Fruit fly (Drosophila melanogaster) whole organism, embryonic: Measurements from ENCODE around the gene cu.

Experiments
- B-H1 ChIP-seq: fragments of 200-800 bp; sonication (Bioruptor generic); IDR thresholded peaks from 3 replicates; pipeline ENCODE4 v1.3.6; 2022; ENCODE audit warnings: missing biosample characterization, missing genetic modification characterization
- CG11085 ChIP-seq: fragments of 200-800 bp; sonication (Bioruptor generic); IDR thresholded peaks from 2 replicates; pipeline ENCODE4 v1.3.6; 2022; ENCODE audit warnings: missing biosample characterization, missing genetic modification characterization
- CG11456 ChIP-seq: fragments of 200-800 bp; sonication (Bioruptor generic); IDR thresholded peaks from 3 replicates; pipeline ENCODE4 v1.3.6; 2022; ENCODE audit warnings: missing biosample characterization, missing genetic modification characterization
- CG12744 ChIP-seq: fragments of 200-800 bp; sonication (Bioruptor generic); optimal IDR thresholded peaks from 2 replicates; lab custom pipeline; 2016; ENCODE audit warnings: missing biosample characterization, missing genetic modification characterization
- CG12942 ChIP-seq: fragments of 200-800 bp; sonication (Bioruptor generic); optimal IDR thresholded peaks from 3 replicates; lab custom pipeline; 2016; ENCODE audit warnings: missing biosample characterization, missing genetic modification characterization
- CG13123 ChIP-seq: fragments of 200-800 bp; sonication (Bioruptor generic); optimal IDR thresholded peaks from 2 replicates; lab custom pipeline; 2016; ENCODE audit warnings: missing biosample characterization, missing genetic modification characterization
- CG13296 ChIP-seq: fragments of 200-800 bp; sonication (Bioruptor generic); optimal IDR thresholded peaks from 3 replicates; lab custom pipeline; 2018; ENCODE audit warnings: missing biosample characterization, mild to moderate bottlenecking, missing genetic modification characterization
- CG14441 ChIP-seq: fragments of 200-800 bp; sonication (Bioruptor generic); IDR thresholded peaks from 2 replicates; pipeline ENCODE4 v1.3.6; 2022; ENCODE audit warnings: missing biosample characterization, missing genetic modification characterization
- CG15514 ChIP-seq: fragments of 200-800 bp; sonication (Bioruptor generic); optimal IDR thresholded peaks from 3 replicates; lab custom pipeline; 2017; ENCODE audit warnings: missing biosample characterization, missing genetic modification characterization, mild to moderate bottlenecking, moderate library complexity, missing genetic modification reagents
- CG1603 ChIP-seq: fragments of 200-800 bp; sonication (Bioruptor generic); optimal IDR thresholded peaks from 2 replicates; lab custom pipeline; 2019; ENCODE audit warnings: missing biosample characterization, mild to moderate bottlenecking, missing genetic modification characterization, moderate library complexity
- CG16813 ChIP-seq: fragments of 200-800 bp; sonication (Bioruptor generic); IDR thresholded peaks from 3 replicates; pipeline ENCODE4 v1.3.6; 2022; ENCODE audit warnings: missing biosample characterization, missing genetic modification characterization; ENCODE audit not compliant: partially characterized antibody
- CG1792 ChIP-seq: fragments of 200-800 bp; sonication (Bioruptor generic); optimal IDR thresholded peaks from 2 replicates; lab custom pipeline; 2016; ENCODE audit warnings: missing biosample characterization, missing genetic modification characterization
- CG18476 ChIP-seq: fragments of 200-800 bp; sonication (Bioruptor generic); optimal IDR thresholded peaks from 2 replicates; lab custom pipeline; 2016; ENCODE audit warnings: missing biosample characterization, mild to moderate bottlenecking, missing genetic modification characterization
- CG2202 ChIP-seq: fragments of 200-800 bp; sonication (Bioruptor generic); optimal IDR thresholded peaks from 2 replicates; lab custom pipeline; 2018; ENCODE audit warnings: missing biosample characterization, mild to moderate bottlenecking, missing genetic modification characterization
- CG30403 ChIP-seq: fragments of 200-800 bp; sonication (Bioruptor generic); optimal IDR thresholded peaks from 3 replicates; lab custom pipeline; 2016; ENCODE audit warnings: missing biosample characterization, missing genetic modification characterization
- CG32772 ChIP-seq: fragments of 200-800 bp; sonication (Bioruptor generic); IDR thresholded peaks from 2 replicates; pipeline ENCODE4 v1.3.6; 2022; ENCODE audit warnings: missing biosample characterization, missing genetic modification characterization
- CG4282 ChIP-seq: fragments of 200-800 bp; sonication (Bioruptor generic); optimal IDR thresholded peaks from 2 replicates; lab custom pipeline; 2016; ENCODE audit warnings: missing biosample characterization, missing genetic modification characterization
- CG6254 ChIP-seq: fragments of 200-800 bp; sonication (Bioruptor generic); optimal IDR thresholded peaks from 3 replicates; lab custom pipeline; 2017; ENCODE audit warnings: mild to moderate bottlenecking, missing biosample characterization, missing genetic modification reagents, missing genetic modification characterization
- CG6272 ChIP-seq: fragments of 200-800 bp; sonication (Bioruptor generic); IDR thresholded peaks from 2 replicates; pipeline ENCODE4 v1.3.6; 2022; ENCODE audit warnings: missing biosample characterization, missing genetic modification characterization
- CG6683 ChIP-seq: fragments of 200-800 bp; sonication (Bioruptor generic); optimal IDR thresholded peaks from 2 replicates; lab custom pipeline; 2017; ENCODE audit warnings: missing biosample characterization, mild to moderate bottlenecking, missing genetic modification characterization, missing genetic modification reagents
- CG8388 ChIP-seq: fragments of 200-800 bp; sonication (Bioruptor generic); optimal IDR thresholded peaks from 2 replicates; lab custom pipeline; 2019; ENCODE audit warnings: missing biosample characterization, mild to moderate bottlenecking, missing genetic modification characterization, moderate library complexity
- CG9609 ChIP-seq: fragments of 200-800 bp; sonication (Bioruptor generic); optimal IDR thresholded peaks from 3 replicates; lab custom pipeline; 2016; ENCODE audit warnings: missing biosample characterization, missing genetic modification characterization
- CrebB ChIP-seq: fragments of 200-800 bp; sonication (Bioruptor generic); optimal IDR thresholded peaks from 3 replicates; lab custom pipeline; 2018; ENCODE audit warnings: missing biosample characterization, mild to moderate bottlenecking, missing genetic modification characterization
- Dek ChIP-seq: fragments of 200-800 bp; sonication (Bioruptor generic); optimal IDR thresholded peaks from 3 replicates; lab custom pipeline; 2019; ENCODE audit warnings: missing biosample characterization, mild to moderate bottlenecking, missing genetic modification characterization, moderate library complexity
- Dll ChIP-seq: fragments of 200-800 bp; sonication (Bioruptor generic); IDR thresholded peaks from 4 replicates; pipeline ENCODE4 v1.3.6; 2022; ENCODE audit warnings: missing biosample characterization, missing genetic modification characterization; ENCODE audit not compliant: partially characterized antibody
- Hr78 ChIP-seq, 2 experiments: fragments of 200-800 bp in 1 of 2; fragments of >200 bp in 1 of 2; sonication (Bioruptor generic) in 1 of 2; optimal IDR thresholded peaks; 2 replicates each; lab custom pipeline; 2017 to 2019; ENCODE audit warnings: missing biosample characterization in 2 of 2, missing genetic modification characterization in 2 of 2, mild to moderate bottlenecking in 1 of 2, moderate library complexity in 1 of 2
- Kr ChIP-seq: fragments of 200-800 bp; sonication (Bioruptor generic); optimal IDR thresholded peaks from 2 replicates; lab custom pipeline; 2017; ENCODE audit warnings: missing biosample characterization, mild to moderate bottlenecking, missing genetic modification characterization
- Meics ChIP-seq: fragments of 200-800 bp; sonication (Bioruptor generic); optimal IDR thresholded peaks from 2 replicates; lab custom pipeline; 2017; ENCODE audit warnings: missing biosample characterization, mild to moderate bottlenecking, missing genetic modification characterization
- Myb ChIP-seq: fragments of 200-800 bp; sonication (Bioruptor generic); optimal IDR thresholded peaks from 2 replicates; lab custom pipeline; 2016; ENCODE audit warnings: missing biosample characterization, missing genetic modification characterization
- Stat92E ChIP-seq, 3 experiments: fragments of >200 bp in 2 of 3; fragments of 200-800 bp in 1 of 3; sonication (Bioruptor generic) in 1 of 3; optimal IDR thresholded peaks; 2 replicates each; lab custom pipeline; 2017 to 2019; ENCODE audit warnings: missing biosample characterization in 3 of 3, missing genetic modification characterization in 3 of 3, mild to moderate bottlenecking in 1 of 3, moderate library complexity in 1 of 3
- YL-1 ChIP-seq: fragments of 200-800 bp; sonication (Bioruptor generic); optimal IDR thresholded peaks from 3 replicates; lab custom pipeline; 2017; ENCODE audit warnings: missing biosample characterization, mild to moderate bottlenecking, missing genetic modification characterization
- hth ChIP-seq: fragments of >200 bp; optimal IDR thresholded peaks from 2 replicates; lab custom pipeline; 2017; ENCODE audit warnings: inconsistent platforms
- kah ChIP-seq: fragments of 200-800 bp; sonication (Bioruptor generic); optimal IDR thresholded peaks from 2 replicates; lab custom pipeline; 2018; ENCODE audit warnings: missing biosample characterization, mild to moderate bottlenecking, missing genetic modification characterization
- lola ChIP-seq, 3 experiments: fragments of >200 bp in 2 of 3; fragments of 200-800 bp in 1 of 3; sonication (Bioruptor generic) in 1 of 3; optimal IDR thresholded peaks; 2 replicates each; lab custom pipeline; 2017 to 2019; ENCODE audit warnings: missing biosample characterization in 3 of 3, missing genetic modification characterization in 3 of 3, mild to moderate bottlenecking in 1 of 3, moderate library complexity in 1 of 3
- luna ChIP-seq: fragments of 200-800 bp; sonication (Bioruptor generic); optimal IDR thresholded peaks from 2 replicates; lab custom pipeline; 2016; ENCODE audit warnings: missing biosample characterization, missing genetic modification characterization
- p53 ChIP-seq: fragments of 200-800 bp; sonication (Bioruptor generic); optimal IDR thresholded peaks from 2 replicates; lab custom pipeline; 2016; ENCODE audit warnings: missing biosample characterization, missing genetic modification characterization
- pan ChIP-seq, 4 experiments: fragments of >200 bp in 3 of 4; fragments of 200-800 bp in 1 of 4; sonication (Bioruptor generic) in 1 of 4; optimal IDR thresholded peaks in 3 of 4; IDR thresholded peaks in 1 of 4; 2 replicates each; pipeline versions ENCODE4 v1.3.6 to Lab custom; 2017 to 2022; ENCODE audit warnings: missing biosample characterization in 2 of 4, missing genetic modification characterization in 2 of 4, mixed read lengths in 1 of 4
- repo ChIP-seq: fragments of 200-800 bp; sonication (Bioruptor generic); optimal IDR thresholded peaks from 2 replicates; lab custom pipeline; 2016; ENCODE audit warnings: missing biosample characterization, missing genetic modification characterization
- scrt ChIP-seq: fragments of 200-800 bp; sonication (Bioruptor generic); optimal IDR thresholded peaks from 2 replicates; lab custom pipeline; 2018; ENCODE audit warnings: missing biosample characterization, mild to moderate bottlenecking, missing genetic modification characterization, moderate library complexity
- sens ChIP-seq: fragments of 200-800 bp; sonication (Bioruptor generic); peaks from one replicate; lab custom pipeline; 2016; ENCODE audit warnings: missing biosample characterization, missing genetic modification characterization
- seq ChIP-seq: fragments of 200-800 bp; sonication (Bioruptor generic); IDR thresholded peaks from 2 replicates; pipeline ENCODE4 v1.3.6; 2022; ENCODE audit warnings: missing biosample characterization, missing genetic modification characterization
- sima ChIP-seq: fragments of 200-800 bp; sonication (Bioruptor generic); optimal IDR thresholded peaks from 2 replicates; lab custom pipeline; 2016; ENCODE audit warnings: missing biosample characterization, missing genetic modification characterization
- ssp ChIP-seq: fragments of 200-800 bp; sonication (Bioruptor generic); IDR thresholded peaks from 2 replicates; pipeline ENCODE4 v1.3.6; 2022; ENCODE audit warnings: missing biosample characterization, missing genetic modification characterization
- tna ChIP-seq: fragments of 200-800 bp; sonication (Bioruptor generic); IDR thresholded peaks from 2 replicates; pipeline ENCODE4 v1.3.6; 2022; ENCODE audit warnings: missing biosample characterization, missing genetic modification characterization; ENCODE audit not compliant: partially characterized antibody
- trem ChIP-seq: fragments of 200-800 bp; optimal IDR thresholded peaks from 3 replicates; lab custom pipeline; 2019; ENCODE audit warnings: missing biosample characterization, mild to moderate bottlenecking, missing genetic modification characterization, moderate library complexity
- vnd ChIP-seq: fragments of 200-800 bp; sonication (Bioruptor generic); IDR thresholded peaks from 3 replicates; pipeline ENCODE4 v1.3.6; 2022; ENCODE audit warnings: missing biosample characterization, missing genetic modification characterization; ENCODE audit not compliant: partially characterized antibody
- zf30C ChIP-seq: fragments of 200-800 bp; sonication (Bioruptor generic); optimal IDR thresholded peaks from 3 replicates; lab custom pipeline; 2018; ENCODE audit warnings: missing biosample characterization, mild to moderate bottlenecking, missing genetic modification characterization

cu gene

DNA sequence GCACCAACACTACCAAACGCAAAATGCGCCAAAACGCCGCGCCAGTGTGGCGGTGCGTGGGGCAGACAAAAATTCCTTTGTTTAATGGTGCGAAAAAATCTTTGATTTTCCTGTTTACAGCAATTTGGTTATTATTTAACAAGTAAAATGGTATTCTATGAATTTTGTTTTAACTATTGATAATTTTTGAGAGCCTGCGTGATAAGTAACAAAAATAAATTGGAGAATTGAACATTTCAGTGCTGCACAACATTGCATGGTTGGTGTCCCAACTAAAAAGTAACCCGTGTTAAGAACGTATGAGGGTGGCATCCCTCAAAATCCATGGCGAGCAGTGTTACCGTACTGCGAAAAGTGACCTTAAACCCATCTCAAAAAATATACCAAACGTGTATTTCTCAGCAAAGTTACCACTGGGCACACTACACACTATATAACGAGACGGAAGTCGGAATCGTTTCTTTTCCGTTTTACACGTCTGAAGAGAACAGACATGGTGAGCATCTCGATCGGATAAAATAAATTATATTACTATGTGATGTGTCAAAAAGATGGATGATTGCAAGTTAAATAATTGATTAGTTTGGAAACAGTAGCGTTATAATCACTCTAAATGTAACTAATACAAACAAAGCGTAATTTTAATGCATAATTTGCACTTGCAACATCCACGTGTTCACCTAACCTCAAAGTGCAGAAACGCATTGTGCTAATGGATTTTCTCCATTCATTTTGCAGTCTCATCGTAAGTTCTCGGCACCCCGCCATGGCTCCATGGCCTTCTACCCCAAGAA, 24.2 kb downstream of the cu start, which contains the start of the genes CG6693 and RpL3 (continued):
- no peak for TF ChIP-seq vnd
- no peak for TF ChIP-seq lola (GFP tag; optimal IDR thresholded peaks at IDR 0.05; lab: Kevin White, UChicago)
- peak; percentile 75 for TF ChIP-seq CG11085 (GFP tag; lab: Robert Waterston, UW)
- peak; percentile 63; the same call in 1 of the 2 replicates for TF ChIP-seq seq (GFP tag; lab: Robert Waterston, UW)
- TF ChIP-seq CG1603 (tag; lab: Kevin White, UChicago) = peak; percentile 90
- TF ChIP-seq Hr78 (GFP tag; optimal IDR thresholded peaks at IDR 0.05; lab: Kevin White, UChicago) = peak in 1 of 2 experiments; percentile 20
- peak; percentile 91 for TF ChIP-seq CG13296 (GFP tag; lab: Kevin White, UChicago)
- TF ChIP-seq CG14441 (GFP tag; lab: Robert Waterston, UW) = no peak
- no peak for TF ChIP-seq sima
- no peak for TF ChIP-seq Dll (GFP tag; lab: Robert Waterston, UW)
- TF ChIP-seq luna (GFP tag; lab: Kevin White, UChicago) = peak; percentile 50
- peak; percentile 27; the same call in 1 of the 2 replicates for TF ChIP-seq tna (GFP tag; lab: Robert Waterston, UW)
- TF ChIP-seq Dek (tag; lab: Kevin White, UChicago) = peak; percentile 70
- peak; percentile 5 for TF ChIP-seq CG4282
- TF ChIP-seq CG11456 = peak; percentile 84
- TF ChIP-seq CG9609 (GFP tag; lab: Kevin White, UChicago) = peak; percentile 51
- TF ChIP-seq CrebB (tag; lab: Kevin White, UChicago) = peak; percentile 89
- TF ChIP-seq CG6254 (GFP tag; lab: Kevin White, UChicago) = peak; percentile 45
- peak; percentile 39 for TF ChIP-seq repo (GFP tag; lab: Kevin White, UChicago)
- TF ChIP-seq hth (lab: Kevin White, UChicago) = no peak
- TF ChIP-seq CG8388 (GFP tag; lab: Kevin White, UChicago) = peak; percentile 58
- no peak for TF ChIP-seq Kr (GFP tag; lab: Kevin White, UChicago)
- TF ChIP-seq CG13123 = peak; percentile 49
- peak; percentile 86 for TF ChIP-seq kah
- TF ChIP-seq CG18476 = peak; percentile 22
- TF ChIP-seq ssp (GFP tag; lab: Robert Waterston, UW) = peak; percentile 56
- TF ChIP-seq YL-1 (GFP tag; lab: Kevin White, UChicago) = peak; percentile 98
- TF ChIP-seq CG2202 = peak; percentile 70
- peak; percentile 23; the same call in 1 of the 3 replicates for TF ChIP-seq B-H1 (GFP tag; lab: Robert Waterston, UW)
- TF ChIP-seq CG6683 (GFP tag; lab: Kevin White, UChicago) = peak; percentile 65
- TF ChIP-seq p53 (GFP tag; lab: Kevin White, UChicago) = peak; percentile 45
- no peak for TF ChIP-seq CG16813 (GFP tag; lab: Robert Waterston, UW)
- peak; percentile 38 for TF ChIP-seq CG12744 (GFP tag; lab: Kevin White, UChicago)
- peak; percentile 87 for TF ChIP-seq CG15514 (GFP tag; lab: Kevin White, UChicago)
- peak in 1 of 3 experiments; percentile 91 for TF ChIP-seq Stat92E (GFP tag; optimal IDR thresholded peaks at IDR 0.05; lab: Kevin White, UChicago)
- peak; percentile 87 for TF ChIP-seq Meics
- TF ChIP-seq CG12942 (GFP tag; lab: Kevin White, UChicago) = peak; percentile 19
- TF ChIP-seq sens (GFP tag; lab: Kevin White, UChicago) = peak; percentile 97
- peak; percentile 55 for TF ChIP-seq CG30403 (GFP tag; lab: Kevin White, UChicago)
- peak; percentile 94 for TF ChIP-seq trem (tag; lab: Kevin White, UChicago)
- TF ChIP-seq zf30C (GFP tag; lab: Kevin White, UChicago) = no peak
- TF ChIP-seq Myb (GFP tag; lab: Kevin White, UChicago) = peak; percentile 48
- no peak for TF ChIP-seq pan (optimal IDR thresholded peaks at IDR 0.05; lab: Kevin White, UChicago)
- TF ChIP-seq pan (GFP tag; optimal IDR thresholded peaks at IDR 0.05 in 1 of 2, IDR thresholded peaks at IDR 0.05 in 1 of 2) = peak in 1 of 2 experiments; percentile 73
- TF ChIP-seq CG6272 (GFP tag; lab: Robert Waterston, UW) = peak; percentile 47; the same call in 1 of the 2 replicates
- TF ChIP-seq CG32772 (GFP tag; lab: Robert Waterston, UW) = no peak
- no peak for TF ChIP-seq CG1792 (GFP tag; lab: Kevin White, UChicago)
- TF ChIP-seq scrt (GFP tag; lab: Kevin White, UChicago) = peak; percentile 84
